Worm (Caenorhabditis elegans): ENCODE data around the gene clec-124.

DNA sequence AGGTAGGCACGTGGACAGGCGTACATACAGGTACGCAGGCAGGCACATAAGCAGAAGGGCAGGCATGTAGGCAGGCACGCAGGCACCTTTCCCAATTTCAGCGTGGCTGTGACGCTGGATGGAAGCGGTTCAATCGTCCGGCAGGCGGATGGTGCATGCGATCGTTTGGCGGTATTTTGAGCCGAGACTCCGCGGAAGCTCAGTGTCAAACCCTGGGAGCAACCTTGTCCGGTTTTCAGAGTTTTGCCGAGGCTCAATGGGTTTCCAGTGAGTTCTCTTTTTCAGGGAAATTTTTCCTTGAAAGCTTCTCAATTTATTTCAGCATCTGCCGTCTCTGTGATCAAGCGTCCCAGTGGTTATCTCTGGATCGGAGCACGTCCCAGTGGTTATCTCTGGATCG lies 689 bp downstream of the clec-124 start:
- no peak for TF ChIP-seq ztf-23 (GFP tag; IDR thresholded peaks at IDR 0.05)
- TF ChIP-seq flt-1 (GFP tag; IDR thresholded peaks at IDR 0.05) = no peak

Measured in whole organism, midembryonic.